Worm (Caenorhabditis elegans): ENCODE results near the gene F26D2.3.

DNA sequence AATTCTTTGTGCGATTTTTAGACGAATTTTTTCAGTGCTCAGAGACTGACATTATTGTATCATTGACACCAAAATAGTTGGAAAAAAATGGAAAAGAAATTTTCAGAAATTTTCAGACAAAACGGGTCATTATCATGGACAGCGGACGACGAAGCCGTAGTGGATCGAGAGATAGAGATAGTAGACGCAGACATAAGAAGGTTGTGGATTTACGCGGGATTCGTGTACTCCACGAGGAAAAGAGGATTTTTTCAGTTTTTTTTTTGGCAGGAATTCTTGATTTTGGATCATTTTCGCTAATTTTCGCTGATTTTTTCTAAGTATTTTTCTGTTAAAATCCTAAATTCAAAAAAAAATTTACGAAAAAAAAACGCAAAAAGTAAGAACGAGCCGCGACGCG, 40.2 kb upstream of the F26D2.3 start, which contains the start of gene W08G11.3:
- TF ChIP-seq him-1 (tag; optimal IDR thresholded peaks at IDR 0.05) = no peak
- TF ChIP-seq W03F9.2 (tag; optimal IDR thresholded peaks at IDR 0.05) = no peak
